Worm (Caenorhabditis elegans) whole organism, L3 larva: ENCODE results near the gene his-32.
A peak's percentile ranks its signal among the peaks of the same experiment; 100 is the strongest.

Source experiments
- R02D3.7 ChIP-seq: fragments of 150-350 bp; optimal IDR thresholded peaks from 2 replicates; lab custom pipeline; 2014; ENCODE audit warnings: missing biosample characterization, missing genetic modification characterization
- ZK546.5 ChIP-seq: sonication (generic microtip); optimal IDR thresholded peaks from 2 replicates; lab custom pipeline; 2017; ENCODE audit warnings: missing biosample characterization, missing genetic modification characterization
- aly-2 ChIP-seq: fragments of 150-350 bp; optimal IDR thresholded peaks from 2 replicates; lab custom pipeline; 2014; ENCODE audit warnings: missing biosample characterization, missing genetic modification characterization
- ama-1 ChIP-seq: fragments of 150-350 bp; optimal IDR thresholded peaks from 2 replicates; lab custom pipeline; 2018
- ceh-16 ChIP-seq: sonication (generic microtip); optimal IDR thresholded peaks from 2 replicates; lab custom pipeline; 2017; ENCODE audit warnings: missing biosample characterization, missing genetic modification characterization
- ceh-28 ChIP-seq: fragments of 150-350 bp; optimal IDR thresholded peaks from 2 replicates; lab custom pipeline; 2014; ENCODE audit warnings: missing biosample characterization, missing genetic modification reagents, missing genetic modification characterization
- ceh-82 ChIP-seq: fragments of 150-350 bp; optimal IDR thresholded peaks from 2 replicates; lab custom pipeline; 2014; ENCODE audit warnings: missing biosample characterization, missing genetic modification characterization
- ceh-9 ChIP-seq: sonication (generic microtip); optimal IDR thresholded peaks from 2 replicates; lab custom pipeline; 2018; ENCODE audit warnings: missing biosample characterization, missing genetic modification characterization
- daf-12 ChIP-seq: fragments of 150-350 bp; optimal IDR thresholded peaks from 2 replicates; lab custom pipeline; 2014; ENCODE audit warnings: missing biosample characterization, missing genetic modification reagents, missing genetic modification characterization
- egl-27 ChIP-seq: sonication (generic microtip); optimal IDR thresholded peaks from 4 replicates; lab custom pipeline; 2017; ENCODE audit warnings: missing biosample characterization, missing genetic modification reagents, missing genetic modification characterization
- egl-5 ChIP-seq: fragments of 150-350 bp; optimal IDR thresholded peaks from 2 replicates; lab custom pipeline; 2017; ENCODE audit warnings: missing biosample characterization, missing genetic modification reagents, missing genetic modification characterization, inconsistent platforms
- elt-1 ChIP-seq: fragments of 150-350 bp; optimal IDR thresholded peaks from 2 replicates; lab custom pipeline; 2014; ENCODE audit warnings: missing biosample characterization, missing genetic modification characterization
- elt-2 ChIP-seq: sonication (generic microtip); optimal IDR thresholded peaks from 2 replicates; lab custom pipeline; 2016; ENCODE audit warnings: missing genetic modification reagents, mild to moderate bottlenecking, missing genetic modification characterization, missing compliant biosample characterization
- elt-3 ChIP-seq, 3 experiments: fragments of 150-350 bp in 1 of 3; sonication (generic microtip) in 2 of 3; optimal IDR thresholded peaks; 2 replicates in 2 of 3; 4 replicates in 1 of 3; lab custom pipeline; 2014 to 2017; ENCODE audit warnings: missing biosample characterization in 3 of 3, missing genetic modification characterization in 3 of 3
- eor-1 ChIP-seq, 2 experiments: fragments of 150-350 bp; optimal IDR thresholded peaks; 2 replicates each; lab custom pipeline; 2014 to 2018; ENCODE audit warnings: missing biosample characterization in 2 of 2, missing genetic modification characterization in 2 of 2
- fkh-10 ChIP-seq: sonication (generic microtip); optimal IDR thresholded peaks from 2 replicates; lab custom pipeline; 2017; ENCODE audit warnings: missing biosample characterization, missing genetic modification reagents, missing genetic modification characterization
- fkh-2 ChIP-seq: fragments of 150-350 bp; optimal IDR thresholded peaks from 2 replicates; lab custom pipeline; 2014; ENCODE audit warnings: missing biosample characterization, missing genetic modification reagents, missing genetic modification characterization
- fos-1 ChIP-seq: fragments of 150-350 bp; optimal IDR thresholded peaks from 2 replicates; lab custom pipeline; 2014; ENCODE audit warnings: missing biosample characterization, missing genetic modification characterization
- hmg-11 ChIP-seq: sonication (generic microtip); optimal IDR thresholded peaks from 2 replicates; lab custom pipeline; 2016; ENCODE audit warnings: missing genetic modification characterization, missing compliant biosample characterization
- jun-1 ChIP-seq: fragments of 150-350 bp; optimal IDR thresholded peaks from 2 replicates; lab custom pipeline; 2014; ENCODE audit warnings: missing biosample characterization, missing genetic modification reagents, missing genetic modification characterization
- lin-15B ChIP-seq: fragments of 150-350 bp; optimal IDR thresholded peaks from 2 replicates; lab custom pipeline; 2014; ENCODE audit warnings: missing biosample characterization, missing genetic modification characterization
- lin-39 ChIP-seq: fragments of 150-350 bp; optimal IDR thresholded peaks from 2 replicates; lab custom pipeline; 2018; ENCODE audit warnings: missing biosample characterization, missing genetic modification reagents, missing genetic modification characterization
- lsy-12 ChIP-seq: sonication (generic microtip); optimal IDR thresholded peaks from 2 replicates; lab custom pipeline; 2016; ENCODE audit warnings: mild to moderate bottlenecking, missing genetic modification characterization, missing compliant biosample characterization
- mdl-1 ChIP-seq: fragments of 150-350 bp; optimal IDR thresholded peaks from 2 replicates; lab custom pipeline; 2014; ENCODE audit warnings: missing biosample characterization, missing genetic modification characterization
- mml-1 ChIP-seq: fragments of 150-350 bp; sonication (generic microtip); optimal IDR thresholded peaks from 3 replicates; lab custom pipeline; 2014; ENCODE audit warnings: missing biosample characterization, missing genetic modification characterization
- nfya-1 ChIP-seq: sonication (generic microtip); optimal IDR thresholded peaks from 2 replicates; lab custom pipeline; 2017; ENCODE audit warnings: missing genetic modification characterization, mild to moderate bottlenecking, missing compliant biosample characterization, antibody characterized with exemption, moderate library complexity; ENCODE audit not compliant: insufficient read depth
- nhr-11 ChIP-seq: fragments of 150-350 bp; optimal IDR thresholded peaks from 2 replicates; lab custom pipeline; 2014; ENCODE audit warnings: missing biosample characterization, missing genetic modification characterization
- nhr-12 ChIP-seq: fragments of 150-350 bp; optimal IDR thresholded peaks from 2 replicates; lab custom pipeline; 2014; ENCODE audit warnings: missing biosample characterization, missing genetic modification characterization
- nhr-23 ChIP-seq: fragments of 150-350 bp; optimal IDR thresholded peaks from 2 replicates; lab custom pipeline; 2014; ENCODE audit warnings: missing biosample characterization, missing genetic modification reagents, missing genetic modification characterization
- nhr-237 ChIP-seq: fragments of 150-350 bp; optimal IDR thresholded peaks from 2 replicates; lab custom pipeline; 2014; ENCODE audit warnings: missing biosample characterization, missing genetic modification characterization
- nhr-25 ChIP-seq: sonication (generic microtip); optimal IDR thresholded peaks from 2 replicates; lab custom pipeline; 2017; ENCODE audit warnings: missing biosample characterization, missing genetic modification characterization
- nhr-28 ChIP-seq: fragments of 150-350 bp; optimal IDR thresholded peaks from 2 replicates; lab custom pipeline; 2014; ENCODE audit warnings: missing biosample characterization, missing genetic modification characterization
- nhr-43 ChIP-seq: sonication (generic microtip); optimal IDR thresholded peaks from 2 replicates; lab custom pipeline; 2016; ENCODE audit warnings: mild to moderate bottlenecking, missing genetic modification characterization, missing compliant biosample characterization; ENCODE audit not compliant: poor library complexity, severe bottlenecking
- nhr-67 ChIP-seq: fragments of 150-350 bp; optimal IDR thresholded peaks from 2 replicates; lab custom pipeline; 2014; ENCODE audit warnings: missing biosample characterization, missing genetic modification characterization
- nhr-76 ChIP-seq: fragments of 150-350 bp; sonication (generic microtip); optimal IDR thresholded peaks from 5 replicates; lab custom pipeline; 2014; ENCODE audit warnings: missing biosample characterization, missing genetic modification characterization
- nhr-77 ChIP-seq: fragments of 150-350 bp; optimal IDR thresholded peaks from 2 replicates; lab custom pipeline; 2014; ENCODE audit warnings: missing biosample characterization, missing genetic modification characterization
- pha-4 ChIP-seq: fragments of 150-350 bp; optimal IDR thresholded peaks from 2 replicates; lab custom pipeline; 2014; ENCODE audit warnings: missing biosample characterization, missing genetic modification reagents, missing genetic modification characterization
- pqm-1 ChIP-seq: fragments of 150-350 bp; optimal IDR thresholded peaks from 2 replicates; lab custom pipeline; 2017; ENCODE audit warnings: missing biosample characterization, missing genetic modification characterization, inconsistent platforms
- sea-2 ChIP-seq: fragments of 150-350 bp; sonication (generic microtip); optimal IDR thresholded peaks from 4 replicates; lab custom pipeline; 2014; ENCODE audit warnings: missing biosample characterization, missing genetic modification reagents, missing genetic modification characterization
- skn-1 ChIP-seq: fragments of 150-350 bp; optimal IDR thresholded peaks from 2 replicates; lab custom pipeline; 2014; ENCODE audit warnings: missing biosample characterization, missing genetic modification characterization
- snpc-4 ChIP-seq: fragments of 150-350 bp; optimal IDR thresholded peaks from 2 replicates; lab custom pipeline; 2014; ENCODE audit warnings: missing biosample characterization, missing genetic modification characterization
- tbx-2 ChIP-seq: sonication (generic microtip); optimal IDR thresholded peaks from 2 replicates; lab custom pipeline; 2016; ENCODE audit warnings: mild to moderate bottlenecking, missing genetic modification characterization, missing compliant biosample characterization
- unc-39 ChIP-seq: sonication (generic microtip); optimal IDR thresholded peaks from 4 replicates; lab custom pipeline; 2017; ENCODE audit warnings: missing biosample characterization, missing genetic modification characterization
- unc-62 ChIP-seq: fragments of 150-350 bp; sonication (generic microtip); optimal IDR thresholded peaks from 4 replicates; lab custom pipeline; 2014; ENCODE audit warnings: missing biosample characterization, missing genetic modification reagents, missing genetic modification characterization
- zag-1 ChIP-seq: fragments of 150-350 bp; optimal IDR thresholded peaks from 2 replicates; lab custom pipeline; 2014; ENCODE audit warnings: missing biosample characterization, missing genetic modification characterization
- ztf-11 ChIP-seq: fragments of 150-350 bp; optimal IDR thresholded peaks from 2 replicates; lab custom pipeline; 2014; ENCODE audit warnings: missing biosample characterization, missing genetic modification characterization
- ztf-4 ChIP-seq: fragments of 150-350 bp; optimal IDR thresholded peaks from 2 replicates; lab custom pipeline; 2014; ENCODE audit warnings: missing biosample characterization, missing genetic modification characterization

Gene his-32

DNA sequence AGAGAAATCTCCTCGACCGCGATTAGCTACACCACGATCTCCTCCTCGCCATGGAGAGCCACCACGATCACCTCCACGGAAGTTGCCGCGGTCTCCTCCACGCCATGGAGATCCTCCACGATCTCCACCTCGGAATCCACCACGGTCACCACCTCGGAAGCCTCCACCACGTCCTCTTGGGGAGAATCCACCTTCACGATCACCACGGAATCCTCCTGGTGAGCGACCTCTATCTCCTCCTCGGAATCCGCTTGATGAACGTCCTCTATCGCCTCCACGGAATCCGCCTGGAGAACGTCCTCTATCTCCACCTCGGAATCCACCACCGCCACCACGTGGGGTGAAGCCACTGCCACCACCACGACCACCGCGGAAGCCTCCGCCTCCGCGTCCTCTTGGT lies 45.0 kb upstream of the his-32 start:
- no peak for TF ChIP-seq unc-62 (GFP tag; lab: Kevin White, UChicago)
- TF ChIP-seq pha-4 (tag; lab: Kevin White, UChicago) = no peak
- TF ChIP-seq egl-5 (tag; lab: Kevin White, UChicago) = no peak
- no peak for TF ChIP-seq pqm-1 (tag; lab: Kevin White, UChicago)
- TF ChIP-seq nhr-23 (tag; lab: Kevin White, UChicago) = no peak
- TF ChIP-seq sea-2 (GFP tag; lab: Kevin White, UChicago) = no peak
- TF ChIP-seq ceh-28 = no peak
- no peak for TF ChIP-seq ztf-4 (tag; lab: Kevin White, UChicago)
- TF ChIP-seq hmg-11 = no peak
- no peak for TF ChIP-seq aly-2
- TF ChIP-seq nhr-76 (tag; lab: Kevin White, UChicago) = no peak
- TF ChIP-seq nfya-1 (tag; lab: Kevin White, UChicago) = no peak
- TF ChIP-seq ceh-82 (tag; lab: Kevin White, UChicago) = no peak
- no peak for TF ChIP-seq nhr-25 (tag; lab: Kevin White, UChicago)
- no peak for TF ChIP-seq egl-27 (tag; lab: Kevin White, UChicago)
- TF ChIP-seq, all 47 proteins: peak for 0

ce11 chrIV:8289505-8289579 lies 44.8 kb upstream of the his-32 start, which contains the start of gene nucl-1:
TSS of gene nucl-1 (minus strand) at chrIV:8289530.
- TF ChIP-seq fkh-2 (tag; lab: Kevin White, UChicago) (no peak), nhr-67 (no peak), hmg-11 (no peak), R02D3.7 (no peak), nhr-28 (tag; lab: Kevin White, UChicago) (no peak)
- TF ChIP-seq, all 47 proteins: peak for 0

DNA sequence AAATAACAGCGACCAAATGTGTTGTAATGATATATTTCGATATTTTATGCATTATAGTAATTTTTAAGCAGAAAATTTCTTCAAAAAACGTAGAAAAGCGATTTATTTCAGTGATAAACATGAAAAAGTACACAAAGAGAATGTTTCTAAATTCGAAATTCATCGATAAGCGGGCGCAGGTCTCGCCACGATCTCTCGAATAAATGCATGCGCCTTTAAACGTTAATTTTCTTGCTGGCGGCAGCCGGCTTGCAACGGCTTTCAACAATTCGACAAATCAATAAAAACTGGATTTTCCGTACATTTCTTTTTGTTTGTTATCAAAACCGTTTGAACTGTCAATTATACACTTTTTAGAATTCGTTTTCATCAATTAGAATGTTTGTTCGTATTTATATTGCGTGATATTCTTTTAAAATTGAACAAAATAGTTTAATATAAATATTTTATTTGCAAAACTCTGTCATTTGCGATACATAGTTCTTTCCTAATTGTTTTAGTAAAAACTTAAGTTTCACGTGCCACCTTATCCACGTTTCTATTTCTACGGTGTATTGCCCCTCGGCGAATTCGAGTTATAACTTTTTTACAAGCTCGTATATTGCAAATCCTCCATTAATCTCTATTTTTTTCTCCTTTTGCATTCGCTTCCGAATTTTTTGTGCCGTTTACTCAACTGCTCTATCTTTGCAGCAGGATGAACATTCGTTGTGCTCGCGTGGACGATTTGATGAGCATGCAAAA lies 44.4 kb upstream of the his-32 start, which contains the start of gene daf-31:
Gene daf-31 (plus strand): TSS at position 694 of the 744 bp plus-strand sequence.
- peak; percentile 88 for TF ChIP-seq lin-39
- no peak for TF ChIP-seq nhr-11 (tag; lab: Kevin White, UChicago)
- TF ChIP-seq nhr-67 = no peak
- TF ChIP-seq ceh-16 (tag; lab: Kevin White, UChicago) = no peak
- no peak for TF ChIP-seq nhr-77 (tag; lab: Kevin White, UChicago)
- TF ChIP-seq nhr-12 = no peak
- no peak for TF ChIP-seq ama-1 (lab: Kevin White, UChicago)
- no peak for TF ChIP-seq unc-39 (tag; lab: Kevin White, UChicago)
- TF ChIP-seq mml-1 (tag; lab: Kevin White, UChicago) = no peak
- TF ChIP-seq elt-2 (tag; lab: Kevin White, UChicago) = peak; percentile 40
- no peak for TF ChIP-seq jun-1 (tag; lab: Kevin White, UChicago)
- no peak for TF ChIP-seq ZK546.5
- TF ChIP-seq fkh-2 (tag; lab: Kevin White, UChicago) = no peak
- no peak for TF ChIP-seq ztf-11 (tag; lab: Kevin White, UChicago)
- TF ChIP-seq snpc-4 = peak; percentile 57
- no peak for TF ChIP-seq egl-27 (tag; lab: Kevin White, UChicago)
- no peak for TF ChIP-seq fkh-10
- no peak for TF ChIP-seq ztf-4 (tag; lab: Kevin White, UChicago)
- no peak for TF ChIP-seq elt-1
- no peak for TF ChIP-seq nhr-43 (tag; lab: Kevin White, UChicago)
- TF ChIP-seq aly-2 = no peak
- no peak for TF ChIP-seq mdl-1 (tag; lab: Kevin White, UChicago)
- TF ChIP-seq skn-1 (tag; lab: Kevin White, UChicago) = no peak
- no peak for TF ChIP-seq nhr-76 (tag; lab: Kevin White, UChicago)
- no peak for TF ChIP-seq ceh-9 (tag; lab: Kevin White, UChicago)
- peak; percentile 6 for TF ChIP-seq pqm-1 (tag; lab: Kevin White, UChicago)
- TF ChIP-seq R02D3.7 = no peak
- TF ChIP-seq tbx-2 (tag; lab: Kevin White, UChicago) = no peak
- TF ChIP-seq ceh-28 = peak; percentile 32
- TF ChIP-seq fos-1 = no peak
- no peak for TF ChIP-seq daf-12 (tag; lab: Kevin White, UChicago)
- no peak for TF ChIP-seq eor-1 (tag; optimal IDR thresholded peaks at IDR 0.05; lab: Kevin White, UChicago)
- TF ChIP-seq ceh-82 (tag; lab: Kevin White, UChicago) = no peak
- peak; percentile 71 for TF ChIP-seq nhr-25 (tag; lab: Kevin White, UChicago)
- peak; percentile 77 for TF ChIP-seq egl-5 (tag; lab: Kevin White, UChicago)
- TF ChIP-seq unc-62 (GFP tag; lab: Kevin White, UChicago) = no peak
- TF ChIP-seq nfya-1 (tag; lab: Kevin White, UChicago) = peak; percentile 72
- no peak for TF ChIP-seq elt-3 (tag; optimal IDR thresholded peaks at IDR 0.05; lab: Kevin White, UChicago)
- no peak for TF ChIP-seq zag-1 (tag; lab: Kevin White, UChicago)
- TF ChIP-seq lin-15B (tag; lab: Kevin White, UChicago) = peak; percentile 64
- TF ChIP-seq lsy-12 (tag; lab: Kevin White, UChicago) = no peak
- TF ChIP-seq hmg-11 = peak; percentile 62
- no peak for TF ChIP-seq nhr-28 (tag; lab: Kevin White, UChicago)
- peak; percentile 47 for TF ChIP-seq nhr-23 (tag; lab: Kevin White, UChicago)
- TF ChIP-seq nhr-237 (tag; lab: Kevin White, UChicago) = no peak
- no peak for TF ChIP-seq sea-2 (GFP tag; lab: Kevin White, UChicago)
- TF ChIP-seq pha-4 (tag; lab: Kevin White, UChicago) = peak; percentile 83
- TF ChIP-seq, all 47 proteins: peak for 12
